Worm (Caenorhabditis elegans) whole organism, L4 larva: Measurements from ENCODE around the gene ZC116.1.

Experiments used
- F37D6.2 ChIP-seq: sonication (generic microtip); optimal IDR thresholded peaks from 2 replicates; lab custom pipeline; 2016; ENCODE audit warnings: mild to moderate bottlenecking, missing genetic modification characterization, missing compliant biosample characterization
- T26A8.4 ChIP-seq: fragments of 200-800 bp; sonication (Bioruptor generic); IDR thresholded peaks from 2 replicates; pipeline ENCODE4 v1.3.6; 2022; ENCODE audit warnings: missing genetic modification characterization, missing compliant biosample characterization
- Y5F2A.4 ChIP-seq: fragments of 200-800 bp; sonication (Bioruptor generic); optimal IDR thresholded peaks from 2 replicates; lab custom pipeline; 2018; ENCODE audit warnings: mild to moderate bottlenecking, missing genetic modification characterization, missing compliant biosample characterization
- ZK337.2 ChIP-seq: fragments of 200-800 bp; sonication (Bioruptor generic); IDR thresholded peaks from 2 replicates; pipeline ENCODE4 v1.3.6; 2022; ENCODE audit warnings: missing genetic modification reagents, missing genetic modification characterization, missing compliant biosample characterization
- aha-1 ChIP-seq: fragments of 150-350 bp; peaks from one replicate; lab custom pipeline; 2014; ENCODE audit warnings: missing biosample characterization, missing genetic modification characterization
- aly-2 ChIP-seq: sonication (generic microtip); optimal IDR thresholded peaks from 2 replicates; lab custom pipeline; 2018; ENCODE audit warnings: missing biosample characterization, missing genetic modification characterization
- arid-1 ChIP-seq: fragments of 200-800 bp; sonication (Bioruptor generic); conservative IDR thresholded peaks from 2 replicates; pipeline ENCODE4 v1.3.6; 2022; ENCODE audit warnings: missing genetic modification reagents, missing genetic modification characterization, missing compliant biosample characterization
- ceh-20 ChIP-seq: fragments of 200-800 bp; sonication (Bioruptor generic); IDR thresholded peaks from 2 replicates; pipeline ENCODE4 v1.3.6; 2022; ENCODE audit warnings: missing genetic modification reagents, missing genetic modification characterization, missing compliant biosample characterization
- ceh-28 ChIP-seq: fragments of 150-350 bp; optimal IDR thresholded peaks from 2 replicates; lab custom pipeline; 2014; ENCODE audit warnings: missing biosample characterization, missing genetic modification reagents, missing genetic modification characterization
- ceh-44 ChIP-seq: fragments of 200-800 bp; sonication (Bioruptor generic); IDR thresholded peaks from 2 replicates; pipeline ENCODE4 v1.3.6; 2022; ENCODE audit warnings: missing genetic modification reagents, missing genetic modification characterization, missing compliant biosample characterization
- ctbp-1 ChIP-seq: fragments of 200-800 bp; sonication (Bioruptor generic); IDR thresholded peaks from 2 replicates; pipeline ENCODE4 v1.3.6; 2022; ENCODE audit warnings: missing genetic modification reagents, missing genetic modification characterization, missing compliant biosample characterization
- daf-12 ChIP-seq: fragments of 150-350 bp; optimal IDR thresholded peaks from 2 replicates; lab custom pipeline; 2014; ENCODE audit warnings: missing biosample characterization, missing genetic modification reagents, missing genetic modification characterization
- daf-19 ChIP-seq: fragments of 200-800 bp; sonication (Bioruptor generic); conservative IDR thresholded peaks from 2 replicates; pipeline ENCODE4 v1.3.6; 2022; ENCODE audit warnings: missing genetic modification characterization, missing compliant biosample characterization
- daf-8 ChIP-seq: fragments of 200-800 bp; sonication (Bioruptor generic); IDR thresholded peaks from 2 replicates; pipeline ENCODE4 v1.3.6; 2022; ENCODE audit warnings: missing genetic modification characterization, missing compliant biosample characterization
- dmd-9 ChIP-seq: fragments of 200-800 bp; sonication (Bioruptor generic); IDR thresholded peaks from 2 replicates; pipeline ENCODE4 v1.3.6; 2022; ENCODE audit warnings: missing genetic modification reagents, missing genetic modification characterization, missing compliant biosample characterization
- duxl-1 ChIP-seq: sonication (generic microtip); optimal IDR thresholded peaks from 2 replicates; lab custom pipeline; 2016; ENCODE audit warnings: mild to moderate bottlenecking, missing genetic modification characterization, moderate library complexity, missing compliant biosample characterization; ENCODE audit not compliant: poor library complexity
- egl-27 ChIP-seq: sonication (generic microtip); optimal IDR thresholded peaks from 3 replicates; lab custom pipeline; 2017; ENCODE audit warnings: missing biosample characterization, missing genetic modification reagents, missing genetic modification characterization
- gei-8 ChIP-seq: fragments of 200-800 bp; sonication (Bioruptor generic); optimal IDR thresholded peaks from 2 replicates; lab custom pipeline; 2018; ENCODE audit warnings: mild to moderate bottlenecking, missing genetic modification characterization, missing compliant biosample characterization
- hif-1 ChIP-seq, 2 experiments: sonication (generic microtip); optimal IDR thresholded peaks; 2 replicates each; lab custom pipeline; 2016 to 2017; ENCODE audit warnings: missing compliant biosample characterization in 2 of 2, missing genetic modification characterization in 2 of 2, missing genetic modification reagents in 2 of 2, missing genotype in 2 of 2, mild to moderate bottlenecking in 1 of 2
- jun-1 ChIP-seq: fragments of 150-350 bp; optimal IDR thresholded peaks from 2 replicates; lab custom pipeline; 2014; ENCODE audit warnings: missing biosample characterization, missing genetic modification reagents, missing genetic modification characterization
- lin-15B ChIP-seq: fragments of 150-350 bp; sonication (generic microtip); optimal IDR thresholded peaks from 3 replicates; lab custom pipeline; 2014; ENCODE audit warnings: missing biosample characterization, missing genetic modification characterization
- lin-38 ChIP-seq: fragments of 200-800 bp; sonication (Bioruptor generic); IDR thresholded peaks from 2 replicates; pipeline ENCODE4 v1.3.6; 2022; ENCODE audit warnings: missing genetic modification reagents, missing genetic modification characterization, missing compliant biosample characterization
- mxl-2 ChIP-seq: fragments of 200-800 bp; sonication (Bioruptor generic); conservative IDR thresholded peaks from 2 replicates; pipeline ENCODE4 v1.3.6; 2022; ENCODE audit warnings: missing genetic modification reagents, missing genetic modification characterization, missing compliant biosample characterization
- mxl-3 ChIP-seq: fragments of 200-800 bp; sonication (Bioruptor generic); optimal IDR thresholded peaks from 2 replicates; lab custom pipeline; 2018; ENCODE audit warnings: mild to moderate bottlenecking, missing genetic modification characterization, missing compliant biosample characterization
- nhr-102 ChIP-seq: sonication (generic microtip); optimal IDR thresholded peaks from 2 replicates; lab custom pipeline; 2016; ENCODE audit warnings: mild to moderate bottlenecking, missing genetic modification characterization, moderate library complexity, missing compliant biosample characterization
- nhr-111 ChIP-seq: fragments of 200-800 bp; sonication (Bioruptor generic); optimal IDR thresholded peaks from 2 replicates; lab custom pipeline; 2018; ENCODE audit warnings: mild to moderate bottlenecking, missing genetic modification characterization, missing compliant biosample characterization
- nhr-237 ChIP-seq: sonication (generic microtip); optimal IDR thresholded peaks from 2 replicates; lab custom pipeline; 2017; ENCODE audit warnings: missing biosample characterization, missing genetic modification characterization
- nhr-42 ChIP-seq: fragments of 200-800 bp; sonication (Bioruptor generic); IDR thresholded peaks from 2 replicates; pipeline ENCODE4 v1.3.6; 2022; ENCODE audit warnings: missing genetic modification characterization, missing compliant biosample characterization
- nhr-77 ChIP-seq: fragments of 150-350 bp; optimal IDR thresholded peaks from 2 replicates; lab custom pipeline; 2014; ENCODE audit warnings: missing biosample characterization, missing genetic modification characterization
- pha-4 ChIP-seq, 2 experiments: fragments of 150-350 bp in 1 of 2; fragments of 200-800 bp in 1 of 2; sonication (Bioruptor generic) in 1 of 2; IDR thresholded peaks in 1 of 2; optimal IDR thresholded peaks in 1 of 2; 2 replicates each; pipeline versions ENCODE4 v1.3.6 to Lab custom; 2014 to 2022; ENCODE audit warnings: missing genetic modification characterization in 2 of 2, missing genetic modification reagents in 2 of 2, missing biosample characterization in 1 of 2, missing compliant biosample characterization in 1 of 2
- php-3 ChIP-seq: fragments of 200-800 bp; sonication (Bioruptor generic); IDR thresholded peaks from 2 replicates; pipeline ENCODE4 v1.3.6; 2022; ENCODE audit warnings: missing genetic modification reagents, missing genetic modification characterization, missing compliant biosample characterization
- saeg-2 ChIP-seq: fragments of 200-800 bp; sonication (Bioruptor generic); IDR thresholded peaks from 2 replicates; pipeline ENCODE4 v1.3.6; 2022; ENCODE audit warnings: missing genetic modification reagents, missing genetic modification characterization, missing compliant biosample characterization
- sdz-12 ChIP-seq: fragments of 200-800 bp; sonication (Bioruptor generic); optimal IDR thresholded peaks from 2 replicates; lab custom pipeline; 2018; ENCODE audit warnings: mild to moderate bottlenecking, missing genetic modification characterization, missing compliant biosample characterization
- set-16 ChIP-seq: fragments of 200-800 bp; sonication (Bioruptor generic); IDR thresholded peaks from 2 replicates; pipeline ENCODE4 v1.3.6; 2022; ENCODE audit warnings: missing genetic modification reagents, missing genetic modification characterization, missing compliant biosample characterization
- snpc-1.2 ChIP-seq: fragments of 200-800 bp; sonication (Bioruptor generic); IDR thresholded peaks from 2 replicates; pipeline ENCODE4 v1.3.6; 2022; ENCODE audit warnings: missing genetic modification reagents, missing genetic modification characterization, missing compliant biosample characterization
- zfp-3 ChIP-seq: fragments of 200-800 bp; sonication (Bioruptor generic); conservative IDR thresholded peaks from 2 replicates; pipeline ENCODE4 v1.3.6; 2022; ENCODE audit warnings: missing genetic modification reagents, missing genetic modification characterization, missing compliant biosample characterization
- ztf-11 ChIP-seq: fragments of 150-350 bp; optimal IDR thresholded peaks from 2 replicates; lab custom pipeline; 2014; ENCODE audit warnings: missing biosample characterization, missing genetic modification characterization

The ZC116.1 gene

ce11 chrV:12611029-12611428 is 1.4 kb downstream of the ZC116.1 start, which contains the start of gene cubn-1:
cubn-1 (plus strand) TSS chrV:12611329.
- TF ChIP-seq T26A8.4 (GFP tag; lab: Robert Waterston, UW) (no peak), mxl-2 (no peak), sdz-12 (GFP tag; lab: Kevin White, UChicago) (no peak), nhr-42 (GFP tag; lab: Robert Waterston, UW) (no peak), set-16 (GFP tag; lab: Robert Waterston, UW) (no peak), ceh-28 (tag; lab: Kevin White, UChicago) (no peak), snpc-1.2 (GFP tag; lab: Robert Waterston, UW) (no peak), F37D6.2 (tag; lab: Kevin White, UChicago) (no peak), pha-4 (GFP tag; IDR thresholded peaks at IDR 0.05; lab: Robert Waterston, UW) (no peak), pha-4 (tag; optimal IDR thresholded peaks at IDR 0.05; lab: Kevin White, UChicago) (no peak), nhr-111 (GFP tag; lab: Kevin White, UChicago) (no peak), php-3 (GFP tag; lab: Robert Waterston, UW) (no peak), daf-12 (tag; lab: Kevin White, UChicago) (no peak), mxl-3 (no peak)

ce11 chrV:12612118-12612517 is 2.5 kb downstream of the ZC116.1 start, which contains the start of gene cyc-2.2:
cyc-2.2 (minus strand) TSS chrV:12612218.
- TF ChIP-seq mxl-3 (no peak), ceh-28 (tag; lab: Kevin White, UChicago) (no peak), saeg-2 (no peak), egl-27 (tag; lab: Kevin White, UChicago) (no peak), duxl-1 (tag; lab: Kevin White, UChicago) (no peak), daf-8 (GFP tag; lab: Robert Waterston, UW) (no peak), ceh-20 (GFP tag; lab: Robert Waterston, UW) (no peak), ceh-44 (GFP tag; lab: Robert Waterston, UW) (no peak), aly-2 (no peak), arid-1 (GFP tag; lab: Robert Waterston, UW) (no peak), ztf-11 (tag; lab: Kevin White, UChicago) (no peak), nhr-77 (no peak), zfp-3 (GFP tag; lab: Robert Waterston, UW) (no peak), ZK337.2 (no peak)

ce11 chrV:12624371-12624770 is 14.7 kb downstream of the ZC116.1 start, which contains the start of gene F56H9.9:
F56H9.9 (minus strand) TSS chrV:12624471.
- TF ChIP-seq Y5F2A.4 (no peak), daf-19 (GFP tag; lab: Robert Waterston, UW) (no peak), nhr-42 (GFP tag; lab: Robert Waterston, UW) (no peak), ctbp-1 (GFP tag; lab: Robert Waterston, UW) (no peak), lin-15B (tag; lab: Kevin White, UChicago) (no peak), T26A8.4 (GFP tag; lab: Robert Waterston, UW) (no peak), nhr-237 (tag; lab: Kevin White, UChicago) (no peak), dmd-9 (GFP tag; lab: Robert Waterston, UW) (no peak), mxl-3 (no peak)

- TF ChIP-seq hif-1 (tag; optimal IDR thresholded peaks at IDR 0.05; lab: Kevin White, UChicago) (no peak), jun-1 (tag; lab: Kevin White, UChicago) (no peak), nhr-102 (tag; lab: Kevin White, UChicago) (no peak), aha-1 (no peak), gei-8 (no peak), lin-38 (GFP tag; lab: Robert Waterston, UW) (no peak)
Observed at ce11 chrV:12629743-12630142, 20.1 kb downstream of the ZC116.1 start, which contains the start of gene F56H9.6. F56H9.6 (minus strand) TSS chrV:12629843.
